Fruit fly (Drosophila melanogaster) whole organism, wandering third instar larva: ENCODE measurements around the gene Ccp84Ac.

Experiments used
- Abd-B ChIP-seq: fragments of >200 bp; optimal IDR thresholded peaks from 2 replicates; lab custom pipeline; 2017; ENCODE audit warnings: missing biosample characterization, missing genetic modification characterization
- CG32264 ChIP-seq: fragments of 200-800 bp; sonication (Bioruptor generic); optimal IDR thresholded peaks from 2 replicates; lab custom pipeline; 2016; ENCODE audit warnings: missing biosample characterization, missing genetic modification characterization
- CG9705 ChIP-seq: fragments of 200-800 bp; sonication (Bioruptor generic); optimal IDR thresholded peaks from 2 replicates; lab custom pipeline; 2018; ENCODE audit warnings: missing biosample characterization, mild to moderate bottlenecking, missing genetic modification characterization
- Dfd ChIP-seq: fragments of >200 bp; optimal IDR thresholded peaks from 2 replicates; lab custom pipeline; 2017; ENCODE audit warnings: missing biosample characterization, missing genetic modification characterization
- Dif ChIP-seq: fragments of 200-275, 200-300 bp; sonication (Bioruptor generic); optimal IDR thresholded peaks from 2 replicates; lab custom pipeline; 2018; ENCODE audit warnings: missing biosample characterization, missing genetic modification characterization; ENCODE audit not compliant: partially characterized antibody
- GATAd ChIP-seq: sonication (Bioruptor generic); optimal IDR thresholded peaks from 2 replicates; lab custom pipeline; 2016; ENCODE audit warnings: missing biosample characterization, missing genetic modification characterization
- HLH106 ChIP-seq: fragments of 200-800 bp; optimal IDR thresholded peaks from 3 replicates; lab custom pipeline; 2019; ENCODE audit warnings: missing biosample characterization, mild to moderate bottlenecking, missing genetic modification characterization, moderate library complexity
- Hnf4 ChIP-seq: fragments of 200-800 bp; sonication (Bioruptor generic); optimal IDR thresholded peaks from 2 replicates; lab custom pipeline; 2016; ENCODE audit warnings: missing biosample characterization, mild to moderate bottlenecking, missing genetic modification characterization
- Hr83 ChIP-seq: fragments of 200-300 bp; sonication (Bioruptor generic); optimal IDR thresholded peaks from 2 replicates; lab custom pipeline; 2016; ENCODE audit warnings: missing biosample characterization, mild to moderate bottlenecking, missing genetic modification characterization, moderate library complexity; ENCODE audit not compliant: poor library complexity, severe bottlenecking
- Jra ChIP-seq: sonication (Bioruptor generic); optimal IDR thresholded peaks from 2 replicates; lab custom pipeline; 2016; ENCODE audit warnings: missing biosample characterization, missing genetic modification characterization
- Mio ChIP-seq: sonication (Bioruptor generic); optimal IDR thresholded peaks from 2 replicates; lab custom pipeline; 2016; ENCODE audit warnings: missing biosample characterization, missing genetic modification characterization
- Myc ChIP-seq: fragments of >200 bp; optimal IDR thresholded peaks from 2 replicates; lab custom pipeline; 2017
- N ChIP-seq: fragments of >200 bp; optimal IDR thresholded peaks from 2 replicates; lab custom pipeline; 2018; ENCODE audit warnings: missing biosample characterization, missing external identifiers, missing genetic modification characterization
- OdsH ChIP-seq: fragments of 200-800 bp; sonication (Bioruptor generic); optimal IDR thresholded peaks from 2 replicates; lab custom pipeline; 2016; ENCODE audit warnings: missing biosample characterization, mild to moderate bottlenecking, missing genetic modification characterization
- Rel ChIP-seq, 2 experiments: fragments of 200-800 bp; sonication (Bioruptor generic) in 1 of 2; optimal IDR thresholded peaks; 2 replicates in 1 of 2; 3 replicates in 1 of 2; lab custom pipeline; 2016 to 2019; ENCODE audit warnings: mild to moderate bottlenecking in 2 of 2, missing biosample characterization in 2 of 2, missing genetic modification characterization in 2 of 2, moderate library complexity in 1 of 2
- Sp1 ChIP-seq: fragments of 200-800 bp; sonication (Bioruptor generic); optimal IDR thresholded peaks from 3 replicates; lab custom pipeline; 2019; ENCODE audit warnings: missing biosample characterization, mild to moderate bottlenecking, missing genetic modification characterization, moderate library complexity
- Vsx2 ChIP-seq: fragments of 200-300, 225-300 bp; sonication (Bioruptor generic); optimal IDR thresholded peaks from 2 replicates; lab custom pipeline; 2018; ENCODE audit warnings: missing biosample characterization, missing genetic modification characterization; ENCODE audit not compliant: partially characterized antibody
- br ChIP-seq: fragments of 200-800 bp; sonication (Bioruptor generic); optimal IDR thresholded peaks from 2 replicates; lab custom pipeline; 2016; ENCODE audit warnings: missing biosample characterization, missing genetic modification characterization
- brk ChIP-seq: fragments of 200-800 bp; sonication (Bioruptor generic); optimal IDR thresholded peaks from 2 replicates; lab custom pipeline; 2016; ENCODE audit warnings: missing biosample characterization, mild to moderate bottlenecking, missing genetic modification characterization
- dl ChIP-seq, 2 experiments: fragments of 175-275, 200-275 bp in 1 of 2; fragments of 200-275 bp in 1 of 2; sonication (Bioruptor generic); optimal IDR thresholded peaks; lab custom pipeline; 2018; ENCODE audit warnings: mild to moderate bottlenecking in 2 of 2, missing biosample characterization in 2 of 2, missing genetic modification characterization in 2 of 2, moderate library complexity in 2 of 2; ENCODE audit not compliant: partially characterized antibody in 2 of 2, insufficient read depth in 1 of 2
- dsf ChIP-seq: sonication (Bioruptor generic); optimal IDR thresholded peaks from 2 replicates; lab custom pipeline; 2016; ENCODE audit warnings: missing biosample characterization, missing genetic modification characterization, borderline replicate concordance
- ey ChIP-seq: fragments of 200-800 bp; sonication (Bioruptor generic); optimal IDR thresholded peaks from 2 replicates; lab custom pipeline; 2016; ENCODE audit warnings: missing biosample characterization, missing genetic modification characterization
- fru ChIP-seq: fragments of 200-800 bp; sonication (Bioruptor generic); optimal IDR thresholded peaks from 3 replicates; lab custom pipeline; 2016; ENCODE audit warnings: missing biosample characterization, mild to moderate bottlenecking, missing genetic modification characterization
- h ChIP-seq: fragments of 200-800 bp; sonication (Bioruptor generic); optimal IDR thresholded peaks from 3 replicates; lab custom pipeline; 2016; ENCODE audit warnings: missing biosample characterization, mild to moderate bottlenecking, missing genetic modification characterization
- jim ChIP-seq: fragments of 175-275, 200-325 bp; sonication (Bioruptor generic); optimal IDR thresholded peaks from 2 replicates; lab custom pipeline; 2016; ENCODE audit warnings: missing biosample characterization, mild to moderate bottlenecking, missing genetic modification characterization
- lola ChIP-seq: fragments of >200 bp; optimal IDR thresholded peaks from 2 replicates; lab custom pipeline; 2017; ENCODE audit warnings: missing biosample characterization, missing genetic modification characterization
- pan ChIP-seq: fragments of >200 bp; optimal IDR thresholded peaks from 2 replicates; lab custom pipeline; 2017
- psq ChIP-seq: fragments of 200-800 bp; sonication (Bioruptor generic); optimal IDR thresholded peaks from 3 replicates; lab custom pipeline; 2017; ENCODE audit warnings: missing biosample characterization, mild to moderate bottlenecking, missing genetic modification characterization, moderate library complexity
- rgr ChIP-seq: fragments of 200-800 bp; sonication (Bioruptor generic); optimal IDR thresholded peaks from 3 replicates; lab custom pipeline; 2016; ENCODE audit warnings: missing biosample characterization, mild to moderate bottlenecking, missing genetic modification characterization
- sv ChIP-seq: fragments of 200-800 bp; sonication (Bioruptor generic); optimal IDR thresholded peaks from 3 replicates; lab custom pipeline; 2016; ENCODE audit warnings: missing biosample characterization, missing genetic modification characterization
- tai ChIP-seq: sonication (Bioruptor generic); optimal IDR thresholded peaks from 2 replicates; lab custom pipeline; 2016; ENCODE audit warnings: missing biosample characterization, missing genetic modification characterization
- usp ChIP-seq: fragments of >200 bp; optimal IDR thresholded peaks from 2 replicates; lab custom pipeline; 2017; ENCODE audit warnings: missing biosample characterization, missing genetic modification characterization
- woc ChIP-seq: sonication (Bioruptor generic); optimal IDR thresholded peaks from 2 replicates; lab custom pipeline; 2016; ENCODE audit warnings: missing biosample characterization, mild to moderate bottlenecking, missing genetic modification characterization

Ccp84Ac gene

DNA sequence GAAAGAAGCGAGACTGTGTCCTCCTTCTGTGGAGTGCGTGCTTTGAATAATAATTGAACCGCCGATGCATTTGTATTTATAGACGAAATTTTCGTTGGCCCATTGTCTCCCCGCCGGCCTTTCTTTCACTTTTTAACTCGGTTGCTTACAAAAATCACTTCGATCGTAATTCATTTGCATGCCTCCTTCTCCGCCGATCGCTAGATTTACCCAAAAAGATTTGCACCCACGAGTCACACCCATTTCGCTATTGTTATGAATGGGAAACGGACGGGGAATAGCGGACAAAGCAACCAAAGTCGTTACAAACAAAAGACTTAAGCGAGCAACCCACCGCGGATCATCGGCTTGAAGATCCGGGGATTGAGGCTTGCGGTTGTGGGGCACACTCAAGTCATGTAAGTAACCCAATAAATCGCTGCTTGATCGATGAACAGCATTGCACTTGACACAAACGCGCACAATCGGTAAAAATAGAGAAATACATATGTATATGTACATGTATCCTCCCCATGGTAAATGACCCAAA lies at the start of gene Ccp84Ac:
TSS of gene Ccp84Ac (minus strand) at position 51 of the 529 bp plus-strand sequence.
- TF ChIP-seq CG32264 (GFP tag; lab: Kevin White, UChicago), result no peak
- no peak for TF ChIP-seq brk
- no peak for TF ChIP-seq jim
- no peak for TF ChIP-seq dsf (GFP tag; lab: Kevin White, UChicago)
- no peak for TF ChIP-seq Myc (lab: Kevin White, UChicago)
- no peak for TF ChIP-seq lola (GFP tag; lab: Kevin White, UChicago)
- TF ChIP-seq tai (GFP tag; lab: Kevin White, UChicago), result no peak
- TF ChIP-seq ey, result no peak
- TF ChIP-seq Hr83 (GFP tag; lab: Kevin White, UChicago), result no peak
- TF ChIP-seq h (GFP tag; lab: Kevin White, UChicago), result no peak
- no peak for TF ChIP-seq Hnf4 (GFP tag; lab: Kevin White, UChicago)
- no peak for TF ChIP-seq dl (GFP tag; optimal IDR thresholded peaks at IDR 0.05; lab: Kevin White, UChicago; ENCODE audit: insufficient read depth in 1 of 2, partially characterized antibody in 2 of 2)
- TF ChIP-seq CG9705 (GFP tag; lab: Kevin White, UChicago), result no peak
- TF ChIP-seq fru, result no peak
- TF ChIP-seq Sp1 (GFP tag; lab: Kevin White, UChicago), result no peak

DNA sequence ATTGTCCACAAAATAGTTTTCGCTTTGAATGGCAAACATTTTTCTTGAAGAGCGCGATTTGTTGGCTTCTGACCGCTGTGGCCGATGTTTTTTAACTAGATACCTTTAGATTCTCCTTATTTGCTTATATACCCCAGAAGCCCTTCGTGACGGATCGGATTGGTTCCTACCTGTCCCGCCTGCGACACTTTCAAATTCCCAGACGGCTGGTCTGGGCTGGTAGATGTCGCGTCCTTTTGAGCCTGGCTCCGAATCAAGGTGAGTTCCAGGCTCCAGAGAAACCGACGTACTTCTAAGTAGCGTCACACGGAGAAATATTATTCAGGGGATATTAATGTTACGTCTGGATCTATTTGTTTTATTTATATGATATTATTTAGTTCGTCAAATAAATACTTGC lies 48.0 kb upstream of the Ccp84Ac start, which contains the start of gene zen2:
TSS of gene zen2 (minus strand) at position 101 of the 400 bp plus-strand sequence.
- TF ChIP-seq Hr83 (GFP tag; lab: Kevin White, UChicago), result no peak
- no peak for TF ChIP-seq OdsH (GFP tag; lab: Kevin White, UChicago)
- no peak for TF ChIP-seq Jra (GFP tag; lab: Kevin White, UChicago)
- no peak for TF ChIP-seq pan
- TF ChIP-seq Mio (GFP tag; lab: Kevin White, UChicago), result no peak
- TF ChIP-seq rgr (GFP tag; lab: Kevin White, UChicago), result no peak
- no peak for TF ChIP-seq usp (GFP tag; lab: Kevin White, UChicago)
- no peak for TF ChIP-seq brk
- no peak for TF ChIP-seq Dif (GFP tag; lab: Kevin White, UChicago)
- no peak for TF ChIP-seq fru
- no peak for TF ChIP-seq Hnf4 (GFP tag; lab: Kevin White, UChicago)
- no peak for TF ChIP-seq jim
- no peak for TF ChIP-seq CG9705 (GFP tag; lab: Kevin White, UChicago)
- TF ChIP-seq Rel (GFP tag; optimal IDR thresholded peaks at IDR 0.05; lab: Kevin White, UChicago), result no peak
- TF ChIP-seq Rel (tag; optimal IDR thresholded peaks at IDR 0.05; lab: Kevin White, UChicago), result no peak
- no peak for TF ChIP-seq Dfd
- no peak for TF ChIP-seq br
- TF ChIP-seq Abd-B (GFP tag; lab: Kevin White, UChicago), result no peak
- no peak for TF ChIP-seq HLH106 (tag; lab: Kevin White, UChicago)
- TF ChIP-seq dl (GFP tag; optimal IDR thresholded peaks at IDR 0.05; lab: Kevin White, UChicago; ENCODE audit: insufficient read depth in 1 of 2, partially characterized antibody in 2 of 2), result no peak

DNA sequence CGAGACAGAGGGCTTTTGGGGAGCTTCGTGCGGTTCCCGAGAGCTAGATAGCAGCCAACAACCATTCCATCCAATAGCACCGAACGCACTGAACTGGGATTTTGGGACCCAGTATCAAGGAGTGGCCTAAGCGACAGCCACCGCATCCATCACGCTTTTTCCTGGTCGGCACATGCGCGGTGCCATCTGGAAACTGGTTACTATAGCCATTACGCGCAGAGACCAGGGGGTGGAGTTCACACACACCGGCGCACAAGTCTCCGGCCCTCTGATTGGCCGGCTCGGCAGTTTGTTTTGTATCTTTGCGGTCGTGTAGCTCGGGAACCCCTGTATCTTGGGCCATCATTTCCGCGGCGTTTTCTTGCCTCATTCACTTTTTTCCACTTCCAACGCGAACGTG lies 45.9 kb upstream of the Ccp84Ac start, which contains the start of gene pb:
TSS of gene pb (minus strand) at position 81 of the 400 bp plus-strand sequence.
- TF ChIP-seq CG32264 (GFP tag; lab: Kevin White, UChicago), result no peak
- TF ChIP-seq fru, result no peak
- TF ChIP-seq N, result no peak
- no peak for TF ChIP-seq Sp1 (GFP tag; lab: Kevin White, UChicago)
- TF ChIP-seq lola (GFP tag; lab: Kevin White, UChicago), result no peak
- TF ChIP-seq Dif (GFP tag; lab: Kevin White, UChicago), result no peak
- no peak for TF ChIP-seq brk
- no peak for TF ChIP-seq Hr83 (GFP tag; lab: Kevin White, UChicago)
- TF ChIP-seq Hnf4 (GFP tag; lab: Kevin White, UChicago), result no peak
- TF ChIP-seq Mio (GFP tag; lab: Kevin White, UChicago), result no peak
- no peak for TF ChIP-seq Abd-B (GFP tag; lab: Kevin White, UChicago)
- no peak for TF ChIP-seq Jra (GFP tag; lab: Kevin White, UChicago)
- no peak for TF ChIP-seq br
- TF ChIP-seq dsf (GFP tag; lab: Kevin White, UChicago), result no peak
- no peak for TF ChIP-seq tai (GFP tag; lab: Kevin White, UChicago)
- TF ChIP-seq psq, result no peak
- no peak for TF ChIP-seq Vsx2 (GFP tag; lab: Kevin White, UChicago)
- no peak for TF ChIP-seq CG9705 (GFP tag; lab: Kevin White, UChicago)

DNA sequence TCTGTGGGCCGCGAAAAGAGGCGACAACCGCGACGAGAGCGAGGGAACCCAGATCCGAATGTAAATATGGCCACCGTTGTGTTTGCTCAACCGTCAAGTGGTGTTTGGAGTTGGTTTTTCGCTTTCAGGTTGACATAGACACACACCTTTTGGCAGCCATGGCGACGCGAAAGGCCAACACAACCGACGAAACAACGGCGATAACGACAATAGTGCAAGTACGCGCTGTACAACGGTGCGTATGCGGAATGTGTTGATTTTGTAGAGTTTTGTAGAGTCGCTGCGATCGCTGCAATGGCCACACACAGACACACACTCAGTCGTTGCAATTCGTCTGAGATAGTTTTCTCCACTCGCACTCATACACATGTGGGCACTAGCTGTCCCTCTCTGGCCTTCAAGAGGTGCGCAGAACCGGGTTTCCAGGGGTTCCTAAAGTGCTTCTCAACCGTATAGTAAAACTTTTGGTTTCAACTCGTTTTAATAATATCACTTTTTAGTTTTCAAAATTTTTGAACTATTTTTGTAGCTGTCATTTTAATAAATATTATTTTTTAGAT lies 45.4 kb upstream of the Ccp84Ac start:
- TF ChIP-seq rgr (GFP tag; lab: Kevin White, UChicago), result no peak
- TF ChIP-seq woc (GFP tag; lab: Kevin White, UChicago), result no peak
- TF ChIP-seq h (GFP tag; lab: Kevin White, UChicago), result no peak
- no peak for TF ChIP-seq GATAd (GFP tag; lab: Kevin White, UChicago)
- TF ChIP-seq psq, result no peak
- no peak for TF ChIP-seq ey
- TF ChIP-seq sv (GFP tag; lab: Kevin White, UChicago), result no peak
- TF ChIP-seq tai (GFP tag; lab: Kevin White, UChicago), result no peak
- TF ChIP-seq pan, result no peak
- no peak for TF ChIP-seq Vsx2 (GFP tag; lab: Kevin White, UChicago)
- TF ChIP-seq br, result no peak
